Fruit fly (Drosophila melanogaster): ENCODE measurements around the gene CG16700.

The CG16700 gene

dm6 chrX:17129733-17130466 is 38.2 kb downstream of the CG16700 start (continued):
- TF ChIP-seq CG4282 (GFP tag; optimal IDR thresholded peaks at IDR 0.05) (no peak), chm (GFP tag; IDR thresholded peaks at IDR 0.05) (0 out of 2 replicates have a peak, but pooled peaks have one; percentile 40), CG14860 (GFP tag; IDR thresholded peaks at IDR 0.05; ENCODE audit: partially characterized antibody) (no peak), kni (GFP tag; optimal IDR thresholded peaks at IDR 0.05) (no peak), schlank (tag; optimal IDR thresholded peaks at IDR 0.05) (no peak), scrt (GFP tag; optimal IDR thresholded peaks at IDR 0.05) (peak; percentile 74), gce (GFP tag; IDR thresholded peaks at IDR 0.05) (no peak; the same call in 2 of the 3 replicates), CG11723 (GFP tag; optimal IDR thresholded peaks at IDR 0.05) (peak; percentile 73), chif (GFP tag; optimal IDR thresholded peaks at IDR 0.05) (no peak), emc (GFP tag; optimal IDR thresholded peaks at IDR 0.05) (no peak), CG9215 (GFP tag; IDR thresholded peaks at IDR 0.05) (peak; percentile 68), caup (GFP tag; optimal IDR thresholded peaks at IDR 0.05; ENCODE audit: severe bottlenecking) (peak; percentile 77), CG12744 (GFP tag; optimal IDR thresholded peaks at IDR 0.05) (no peak), CG18011 (GFP tag; optimal IDR thresholded peaks at IDR 0.05) (peak; percentile 32), CG8290 (GFP tag; optimal IDR thresholded peaks at IDR 0.05) (peak; percentile 11), CG8290 (tag; optimal IDR thresholded peaks at IDR 0.05) (peak in 1 of 2 experiments; percentile 66), dan (GFP tag; IDR thresholded peaks at IDR 0.05) (no peak), CG13123 (GFP tag; optimal IDR thresholded peaks at IDR 0.05) (peak; percentile 45), Hsf (GFP tag; optimal IDR thresholded peaks at IDR 0.05) (peak; percentile 21), Dek (tag; optimal IDR thresholded peaks at IDR 0.05) (peak; percentile 79), nerfin-2 (GFP tag; IDR thresholded peaks at IDR 0.05; ENCODE audit: partially characterized antibody) (no peak), otp (GFP tag; IDR thresholded peaks at IDR 0.05) (peak; percentile 62; the same call in 2 of the 3 replicates), HHEX (GFP tag; optimal IDR thresholded peaks at IDR 0.05) (peak; percentile 81), Xbp1 (GFP tag; optimal IDR thresholded peaks at IDR 0.05) (peak; percentile 75), chinmo (GFP tag; IDR thresholded peaks at IDR 0.05; ENCODE audit: partially characterized antibody) (0 out of 4 replicates have a peak, but pooled peaks have one; percentile 57), cad (GFP tag; optimal IDR thresholded peaks at IDR 0.05) (no peak), CG13624 (GFP tag; optimal IDR thresholded peaks at IDR 0.05) (no peak), lov (optimal IDR thresholded peaks at IDR 0.05) (no peak), lov (GFP tag; IDR thresholded peaks at IDR 0.05) (no peak), psq (GFP tag; optimal IDR thresholded peaks at IDR 0.05) (peak; percentile 30), gcm2 (GFP tag; optimal IDR thresholded peaks at IDR 0.05) (no peak), CG14441 (GFP tag; IDR thresholded peaks at IDR 0.05) (peak; percentile 84), Fer3 (tag; optimal IDR thresholded peaks at IDR 0.05) (peak; percentile 84), phol (tag; optimal IDR thresholded peaks at IDR 0.05) (peak; percentile 82), CG18476 (GFP tag; optimal IDR thresholded peaks at IDR 0.05) (peak; percentile 58), CG17361 (GFP tag; IDR thresholded peaks at IDR 0.05) (peak; percentile 88), dati (GFP tag; IDR thresholded peaks at IDR 0.05) (no peak), Tbp (GFP tag; optimal IDR thresholded peaks at IDR 0.05) (no peak), zen (tag; optimal IDR thresholded peaks at IDR 0.05) (peak; percentile 53), bab2 (GFP tag; optimal IDR thresholded peaks at IDR 0.05) (peak; percentile 17), tx (GFP tag; optimal IDR thresholded peaks at IDR 0.05) (no peak), ato (GFP tag; IDR thresholded peaks at IDR 0.05; ENCODE audit: partially characterized antibody) (no peak), CG43689 (GFP tag; IDR thresholded peaks at IDR 0.05) (peak; percentile 25; the same call in 1 of the 2 replicates), NC2α (GFP tag; optimal IDR thresholded peaks at IDR 0.05) (no peak), Dll (GFP tag; IDR thresholded peaks at IDR 0.05; ENCODE audit: partially characterized antibody) (no peak), ftz-f1 (GFP tag; optimal IDR thresholded peaks at IDR 0.05) (no peak), CG9876 (GFP tag; optimal IDR thresholded peaks at IDR 0.05) (no peak), tin (GFP tag; optimal IDR thresholded peaks at IDR 0.05) (peak; percentile 33), CG8765 (GFP tag; IDR thresholded peaks at IDR 0.05) (no peak), CG1792 (GFP tag; optimal IDR thresholded peaks at IDR 0.05) (no peak)
